Worm (Caenorhabditis elegans): ENCODE data around the gene C49H3.3.

DNA sequence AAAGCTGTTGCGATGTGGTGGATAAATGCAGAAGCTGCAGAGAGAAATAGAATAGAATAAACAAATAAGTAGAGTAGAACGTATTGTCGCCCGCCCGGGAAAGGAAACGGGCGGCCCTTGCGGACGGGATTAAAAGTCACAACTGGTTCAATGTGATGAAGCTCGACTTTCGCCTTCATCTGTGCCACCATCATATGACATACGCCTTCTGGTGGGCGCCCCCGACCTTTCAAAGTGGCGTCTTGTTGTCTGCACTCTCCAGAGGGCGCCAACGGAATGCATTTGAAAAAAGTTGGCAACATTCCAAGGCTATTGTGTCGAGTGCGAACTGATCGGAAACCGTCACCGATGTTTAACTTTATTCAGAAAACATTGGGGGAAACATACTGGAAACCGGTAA, 19.1 kb downstream of the C49H3.3 start:
- TF ChIP-seq ztf-6 (GFP tag; IDR thresholded peaks at IDR 0.05) (no peak), die-1 (tag; optimal IDR thresholded peaks at IDR 0.05) (no peak)

Data from whole organism, young adult.